Fruit fly (Drosophila melanogaster): ENCODE measurements around the gene CG4995.

- TF ChIP-seq psq (optimal IDR thresholded peaks at IDR 0.05), result no peak
- no peak for TF ChIP-seq Dll (optimal IDR thresholded peaks at IDR 0.05)
Measured at dm6 chr2L:10353871-10354270, 31.6 kb downstream of the CG4995 start, which contains the start of gene CG34367.
